Worm (Caenorhabditis elegans) whole organism, L4/young adult: ENCODE data around the gene K02E2.8.

Source experiments
- W03F9.2 ChIP-seq: fragments of 150-350 bp; optimal IDR thresholded peaks from 2 replicates; lab custom pipeline; 2014; ENCODE audit warnings: missing biosample characterization, missing genetic modification characterization
- dao-5 ChIP-seq: sonication (generic microtip); optimal IDR thresholded peaks from 2 replicates; lab custom pipeline; 2016; ENCODE audit warnings: missing genotype, missing genetic modification characterization, moderate library complexity, missing compliant biosample characterization

- TF ChIP-seq W03F9.2 (tag; lab: Kevin White, UChicago) (peak; percentile 11), dao-5 (tag; lab: Kevin White, UChicago) (no peak)
These were observed 16.4 kb upstream of the K02E2.8 start, which contains the start of gene K02E2.11 for ce11 chrV:20383065-20383609.
